Fruit fly (Drosophila melanogaster): Measurements from ENCODE around the gene CG32986.

The CG32986 gene

DNA sequence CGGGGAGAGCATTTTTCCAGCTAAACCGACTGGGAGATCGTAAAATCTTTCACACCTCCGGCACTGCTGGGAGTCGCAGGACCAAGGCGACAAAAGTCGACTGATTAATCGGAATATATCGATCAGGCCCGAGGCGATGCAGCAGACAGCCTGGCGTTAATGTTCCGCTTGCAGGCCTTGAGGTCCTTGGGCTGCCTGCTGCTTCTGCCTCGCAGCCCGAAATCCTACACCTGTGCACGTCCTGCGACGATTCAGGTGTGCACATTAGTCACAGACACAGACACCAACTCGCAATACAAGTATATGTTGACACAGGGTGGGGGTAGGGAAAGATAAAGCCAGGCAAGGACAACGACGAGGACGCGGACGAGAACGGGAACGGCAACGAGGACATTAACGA lies 13.3 kb downstream of the CG32986 start (continued):
- TF ChIP-seq CG1647 (GFP tag; optimal IDR thresholded peaks at IDR 0.05), result no peak
- TF ChIP-seq sim (GFP tag; IDR thresholded peaks at IDR 0.05), result no peak
- no peak for TF ChIP-seq CG12236 (GFP tag; optimal IDR thresholded peaks at IDR 0.05)
- TF ChIP-seq CG4404 (GFP tag; IDR thresholded peaks at IDR 0.05), result no peak
- no peak for TF ChIP-seq Deaf1 (tag; optimal IDR thresholded peaks at IDR 0.05)
- no peak for TF ChIP-seq Vsx1 (GFP tag; optimal IDR thresholded peaks at IDR 0.05)
- TF ChIP-seq CG1529 (GFP tag; optimal IDR thresholded peaks at IDR 0.05), result no peak
- TF ChIP-seq CG15479 (GFP tag; optimal IDR thresholded peaks at IDR 0.05), result peak; percentile 1
- no peak for TF ChIP-seq gcm (GFP tag; optimal IDR thresholded peaks at IDR 0.05)
- no peak for TF ChIP-seq prd (optimal IDR thresholded peaks at IDR 0.05)
- TF ChIP-seq prd (GFP tag; IDR thresholded peaks at IDR 0.05), result peak; percentile 25; the same call in 1 of the 3 replicates
- no peak for TF ChIP-seq CG3065 (GFP tag; optimal IDR thresholded peaks at IDR 0.05)
- no peak for TF ChIP-seq Doc3 (GFP tag; IDR thresholded peaks at IDR 0.05; ENCODE audit: partially characterized antibody)
- no peak for TF ChIP-seq az2 (GFP tag; optimal IDR thresholded peaks at IDR 0.05)
- no peak for TF ChIP-seq CG11504 (tag; optimal IDR thresholded peaks at IDR 0.05)
- peak; percentile 90 for TF ChIP-seq zen (tag; optimal IDR thresholded peaks at IDR 0.05)
- no peak for TF ChIP-seq CG2199 (GFP tag; IDR thresholded peaks at IDR 0.05)
- TF ChIP-seq pho (GFP tag; optimal IDR thresholded peaks at IDR 0.05), result no peak
- no peak for TF ChIP-seq CG12391 (tag; optimal IDR thresholded peaks at IDR 0.05)
- no peak for TF ChIP-seq CG17829 (tag; optimal IDR thresholded peaks at IDR 0.05)
- TF ChIP-seq NC2α (GFP tag; optimal IDR thresholded peaks at IDR 0.05), result no peak
- no peak for TF ChIP-seq CG5953 (GFP tag; IDR thresholded peaks at IDR 0.05)
- no peak for TF ChIP-seq H15 (GFP tag; IDR thresholded peaks at IDR 0.05)
- no peak for TF ChIP-seq CG12071 (GFP tag; optimal IDR thresholded peaks at IDR 0.05)

DNA sequence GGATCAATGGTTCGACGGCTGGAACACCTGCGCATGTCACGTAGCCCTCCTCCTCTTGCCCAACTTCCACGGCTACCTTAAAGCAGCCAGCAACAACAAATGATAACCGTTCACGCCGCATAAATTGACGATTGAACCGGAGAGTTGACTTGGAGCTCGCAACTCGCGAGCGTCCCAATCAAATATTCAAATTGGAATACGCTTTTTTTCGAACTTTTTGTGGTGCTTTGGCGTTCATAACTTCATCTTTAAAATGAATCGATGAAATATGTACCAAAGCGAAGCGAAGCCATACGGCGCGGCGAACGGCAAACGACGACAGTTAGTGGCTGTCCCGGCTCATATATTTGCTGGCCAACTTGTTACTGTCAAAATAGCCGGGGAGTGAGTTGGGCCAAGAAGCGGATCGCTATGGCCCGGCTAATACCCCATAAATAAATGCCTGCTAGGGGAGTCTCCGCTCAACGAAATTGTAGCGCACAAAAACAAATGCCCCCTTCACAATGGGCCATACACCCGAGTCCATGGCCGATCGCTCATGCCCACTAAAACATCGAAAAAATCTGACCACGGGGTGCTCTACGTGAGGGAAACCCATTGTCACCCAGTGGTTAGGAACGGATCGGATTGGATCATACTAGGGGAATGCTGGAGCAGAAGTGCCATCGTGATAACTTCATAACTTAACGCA lies 16.8 kb downstream of the CG32986 start:
- TF ChIP-seq Ets65A (GFP tag) (peak; percentile 38), CG2120 (GFP tag; optimal IDR thresholded peaks at IDR 0.05) (peak; percentile 14), dysf (GFP tag; IDR thresholded peaks at IDR 0.05) (0 out of 3 replicates have a peak, but pooled peaks have one; percentile 5), otp (GFP tag; IDR thresholded peaks at IDR 0.05) (no peak), tgo (GFP tag; IDR thresholded peaks at IDR 0.05) (0 out of 3 replicates have a peak, but pooled peaks have one; percentile 14), CG32532 (GFP tag; IDR thresholded peaks at IDR 0.05) (peak; percentile 57; the same call in 1 of the 2 replicates), sr (GFP tag; IDR thresholded peaks at IDR 0.05) (no peak), oc (tag; optimal IDR thresholded peaks at IDR 0.05) (peak; percentile 38), Sox100B (GFP tag; optimal IDR thresholded peaks at IDR 0.05) (no peak), Asciz (GFP tag; optimal IDR thresholded peaks at IDR 0.05) (no peak), CG16813 (GFP tag; IDR thresholded peaks at IDR 0.05; ENCODE audit: partially characterized antibody) (0 out of 3 replicates have a peak, but pooled peaks have one; percentile 16), CG12769 (tag; optimal IDR thresholded peaks at IDR 0.05) (peak; percentile 76), gsb-n (tag; optimal IDR thresholded peaks at IDR 0.05) (peak; percentile 26), CG3995 (GFP tag; optimal IDR thresholded peaks at IDR 0.05) (no peak), CG4617 (GFP tag; optimal IDR thresholded peaks at IDR 0.05; ENCODE audit: borderline replicate concordance) (no peak), NFAT (GFP tag; IDR thresholded peaks at IDR 0.05) (peak; percentile 60), CG9932 (GFP tag; IDR thresholded peaks at IDR 0.05) (peak; percentile 67), Optix (GFP tag; IDR thresholded peaks at IDR 0.05) (0 out of 3 replicates have a peak, but pooled peaks have one; percentile 15), Lim3 (GFP tag; IDR thresholded peaks at IDR 0.05) (no peak), Side (GFP tag; optimal IDR thresholded peaks at IDR 0.05) (no peak), E2f2 (GFP tag; IDR thresholded peaks at IDR 0.05) (no peak), Drgx (GFP tag; IDR thresholded peaks at IDR 0.05) (no peak), kah (GFP tag; optimal IDR thresholded peaks at IDR 0.05) (no peak), row (GFP tag; IDR thresholded peaks at IDR 0.05) (0 out of 3 replicates have a peak, but pooled peaks have one; percentile 24), abd-A (tag; optimal IDR thresholded peaks at IDR 0.05) (peak; percentile 97), Max (GFP tag; optimal IDR thresholded peaks at IDR 0.05) (no peak), CG8478 (optimal IDR thresholded peaks at IDR 0.05) (no peak), Dref (GFP tag; IDR thresholded peaks at IDR 0.05) (peak; percentile 14; the same call in 1 of the 2 replicates)

All from whole organism, embryonic.